Worm (Caenorhabditis elegans): ENCODE measurements around the gene C25D7.5.

ce11 chrV:15056346-15056839 lies 3.9 kb downstream of the C25D7.5 start:
- TF ChIP-seq lsy-2 (tag; optimal IDR thresholded peaks at IDR 0.05) (no peak), mdl-1 (tag; optimal IDR thresholded peaks at IDR 0.05) (no peak), snpc-4 (tag; optimal IDR thresholded peaks at IDR 0.05) (no peak)
